Fruit fly (Drosophila melanogaster): Measurements from ENCODE around the gene CG5787.

The CG5787 gene

DNA sequence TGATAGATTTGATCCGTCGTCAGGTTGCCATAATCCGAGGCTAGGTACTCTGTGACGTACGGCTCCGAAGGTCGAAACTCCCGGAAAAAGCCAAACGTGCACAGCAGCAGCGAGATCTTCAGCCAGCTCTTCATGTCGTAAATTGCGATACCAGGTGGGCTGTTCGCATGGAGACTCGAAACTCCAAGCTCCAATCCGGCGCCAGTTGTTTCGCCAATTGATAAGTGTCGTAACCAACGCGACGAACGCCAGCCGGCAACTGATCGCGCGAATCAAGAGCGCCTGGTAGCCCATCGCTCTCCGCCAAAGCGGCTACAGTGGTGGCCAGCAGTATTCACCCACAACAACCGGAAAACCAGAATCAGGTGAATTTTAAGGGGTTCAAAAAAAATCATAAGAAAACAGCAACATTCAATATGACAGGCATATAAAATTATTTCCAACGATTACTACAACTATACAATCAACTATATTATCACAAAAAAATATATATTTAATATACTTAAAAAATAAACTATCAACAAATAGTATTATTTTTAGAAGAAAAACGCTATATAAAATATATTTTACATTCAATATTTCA is 12.3 kb downstream of the CG5787 start, which contains the start of gene CG17036:
CG17036 (minus strand) TSS at position 366 of the 583 bp plus-strand sequence.
- no peak for TF ChIP-seq CG8478 (optimal IDR thresholded peaks at IDR 0.05)
- TF ChIP-seq CTCF (optimal IDR thresholded peaks at IDR 0.05), result no peak

DNA sequence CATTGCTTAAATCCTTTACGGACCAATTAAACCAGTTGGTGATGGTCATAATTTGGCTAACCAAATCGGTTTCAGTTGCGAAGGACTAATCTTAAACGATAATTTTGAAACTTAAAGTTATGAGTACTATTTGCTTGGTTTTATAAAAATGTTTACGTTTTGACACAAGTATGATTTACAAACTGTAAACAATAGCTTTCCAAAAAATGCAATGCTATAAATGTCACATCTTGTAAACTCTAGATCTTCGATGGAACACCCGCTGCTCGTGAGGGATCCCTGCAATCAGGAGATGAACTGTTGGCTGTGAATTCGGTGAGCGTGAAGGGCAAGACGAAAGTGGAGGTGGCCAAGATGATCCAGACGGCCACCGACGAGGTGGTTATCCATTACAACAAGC is 15.5 kb downstream of the CG5787 start, which contains the start of gene CG5781:
CG5781 (minus strand) TSS at position 101 of the 400 bp plus-strand sequence.
- TF ChIP-seq CG8478 (optimal IDR thresholded peaks at IDR 0.05) (no peak), CTCF (optimal IDR thresholded peaks at IDR 0.05) (no peak)

DNA sequence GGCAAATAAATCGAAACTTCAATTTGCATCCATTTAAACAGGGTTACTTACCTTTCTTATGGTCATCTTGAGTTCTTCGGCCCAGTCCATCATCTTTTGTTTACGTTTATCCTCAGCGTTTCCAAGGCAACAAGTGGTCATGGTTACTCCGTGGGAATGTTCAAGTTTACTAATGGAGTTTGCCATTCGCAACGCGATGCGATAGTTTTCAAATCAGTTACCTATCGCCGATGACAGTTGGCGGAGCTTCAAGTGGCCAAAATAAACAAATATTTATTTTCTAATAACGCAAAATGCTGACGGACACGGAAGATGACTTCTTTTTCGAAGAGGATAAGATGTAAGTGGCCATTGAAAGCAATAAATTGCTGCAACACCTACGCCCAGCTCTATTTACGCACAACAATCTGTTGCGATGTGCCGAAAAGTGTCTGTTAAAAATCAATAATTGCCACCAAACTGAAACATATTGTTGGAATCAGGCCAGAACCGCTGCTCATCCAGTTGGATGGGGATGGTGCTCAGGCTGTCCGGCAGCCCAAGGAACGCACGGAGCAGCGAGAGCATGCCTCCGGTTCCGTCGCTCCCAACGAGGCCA is 17.8 kb downstream of the CG5787 start, which contains the start of the genes IFT43 and PICK1:
IFT43 (minus strand) TSS at position 166 of the 598 bp plus-strand sequence.
PICK1 (plus strand) TSS at position 211 of the 598 bp plus-strand sequence.
- no peak for TF ChIP-seq CG8478 (optimal IDR thresholded peaks at IDR 0.05)
- no peak for TF ChIP-seq CTCF (optimal IDR thresholded peaks at IDR 0.05)

DNA sequence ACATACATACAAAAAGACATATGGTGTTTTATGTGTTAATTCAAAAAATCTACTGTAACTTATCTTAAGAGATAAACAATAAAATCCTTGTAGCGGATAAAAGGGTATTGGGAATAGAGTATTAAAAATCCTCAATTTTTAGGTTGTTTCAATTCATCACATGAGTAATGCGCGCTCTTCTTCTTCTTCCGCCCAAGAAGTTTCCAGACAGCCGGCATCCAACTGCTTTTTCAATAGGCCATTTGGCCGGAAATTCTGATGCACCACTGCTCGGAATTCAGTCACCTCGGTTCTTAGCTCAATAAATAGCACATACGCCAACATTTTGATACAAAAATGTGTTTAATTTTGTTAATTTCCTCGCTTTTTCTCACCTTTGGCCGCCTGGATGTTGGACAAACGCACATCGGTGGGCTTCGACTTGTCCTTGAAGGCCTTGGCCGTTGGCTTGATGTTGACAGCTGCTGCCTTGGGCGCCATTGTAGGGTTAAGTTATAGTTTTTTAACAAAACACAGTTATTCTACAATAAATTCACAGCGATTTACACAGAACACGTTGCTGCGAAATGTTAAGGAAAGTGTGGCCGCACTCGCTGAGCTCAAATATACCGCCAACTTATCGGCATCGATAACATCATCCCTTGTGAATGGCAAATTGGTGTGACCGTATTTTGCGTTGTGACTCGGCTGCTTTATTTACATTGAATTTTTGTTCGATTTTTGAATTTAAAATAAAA is 20.2 kb downstream of the CG5787 start, which contains the start of the genes CCT4 and CG6153:
CCT4 (minus strand) TSS at position 592 of the 737 bp plus-strand sequence.
CG6153 (plus strand) TSS at position 651 of the 737 bp plus-strand sequence.
- TF ChIP-seq CG8478 (optimal IDR thresholded peaks at IDR 0.05) (no peak), CTCF (optimal IDR thresholded peaks at IDR 0.05) (no peak)

DNA sequence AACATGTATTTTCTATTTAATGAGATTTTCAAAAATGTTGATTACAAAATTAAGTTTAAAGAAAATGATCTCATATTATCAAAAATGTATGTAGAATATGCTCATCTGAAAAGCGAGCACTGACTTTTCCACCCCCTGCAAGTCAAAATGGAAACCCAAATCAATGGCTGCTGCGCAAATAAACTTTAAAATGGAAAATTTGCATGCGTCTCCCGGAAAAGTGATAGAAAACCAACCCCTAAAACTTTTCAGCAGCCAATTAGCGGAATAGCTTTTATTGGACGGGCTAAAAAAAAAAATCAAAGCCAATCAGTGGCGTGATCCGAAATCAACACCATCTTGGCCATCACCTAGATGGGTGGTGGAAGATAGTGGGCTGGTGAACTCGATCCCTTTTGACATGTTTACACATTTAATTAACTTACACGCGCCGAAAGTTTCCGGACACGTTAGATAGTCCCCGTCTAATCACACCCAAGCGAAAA is 23.4 kb downstream of the CG5787 start:
- no peak for TF ChIP-seq CG8478 (optimal IDR thresholded peaks at IDR 0.05)
- TF ChIP-seq CTCF (optimal IDR thresholded peaks at IDR 0.05), result no peak

DNA sequence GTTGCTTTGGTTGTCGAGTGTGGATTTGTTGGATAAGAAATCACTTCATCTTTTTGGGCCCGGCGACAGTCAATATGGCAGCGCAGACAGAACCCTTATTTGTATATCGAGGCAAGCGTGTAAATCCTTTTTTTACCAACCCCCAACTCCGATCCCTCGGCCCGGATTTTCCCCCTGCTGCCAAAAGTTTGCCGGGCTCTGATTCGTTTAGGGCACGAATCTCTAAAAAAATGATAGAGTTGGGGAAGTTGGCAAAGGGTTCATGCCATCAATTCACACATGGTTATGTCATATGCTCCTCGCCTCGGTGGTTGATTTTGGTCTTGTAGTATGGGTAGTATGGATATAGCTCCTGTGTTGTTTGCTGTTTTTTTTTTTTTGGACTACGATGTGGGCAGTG is 25.9 kb downstream of the CG5787 start:
- TF ChIP-seq CG8478 (optimal IDR thresholded peaks at IDR 0.05), result no peak
- no peak for TF ChIP-seq CTCF (optimal IDR thresholded peaks at IDR 0.05)

DNA sequence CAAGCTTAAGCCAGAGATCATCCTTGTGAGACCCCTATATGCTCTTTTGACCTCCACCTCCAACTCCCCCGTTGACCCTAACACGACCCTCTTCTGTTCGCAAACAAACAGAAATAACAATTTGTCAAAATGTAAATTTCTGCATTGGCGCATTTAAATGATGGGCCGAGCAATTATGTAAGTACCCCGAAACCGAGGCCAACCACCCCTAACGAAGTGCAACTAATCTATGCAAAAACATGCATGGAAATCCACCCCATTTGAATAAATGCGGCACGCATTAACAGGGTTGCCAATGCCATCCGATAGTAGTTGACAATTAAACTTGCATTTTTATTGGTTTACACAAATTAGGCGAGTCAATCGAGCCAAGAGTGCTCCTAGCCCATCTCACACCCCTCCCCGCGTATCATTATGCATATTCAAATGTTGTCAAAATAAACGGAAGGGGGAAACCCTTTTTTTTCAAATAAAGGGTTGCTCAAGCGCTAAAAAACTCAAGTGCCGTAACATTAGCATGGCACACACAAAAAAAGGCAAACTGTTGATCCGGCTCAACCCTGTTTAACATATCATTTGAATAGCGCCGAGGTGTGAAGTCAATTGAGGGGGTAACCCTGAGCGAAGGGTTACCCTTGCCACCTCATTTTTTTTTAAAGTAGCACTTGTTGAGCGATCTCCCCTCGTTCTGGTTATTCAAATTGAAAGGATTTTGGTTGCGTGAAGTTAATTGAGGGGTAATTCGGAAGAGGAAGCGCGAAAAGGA is 31.0 kb downstream of the CG5787 start:
- TF ChIP-seq CG8478 (optimal IDR thresholded peaks at IDR 0.05) (no peak), CTCF (optimal IDR thresholded peaks at IDR 0.05) (no peak)

DNA sequence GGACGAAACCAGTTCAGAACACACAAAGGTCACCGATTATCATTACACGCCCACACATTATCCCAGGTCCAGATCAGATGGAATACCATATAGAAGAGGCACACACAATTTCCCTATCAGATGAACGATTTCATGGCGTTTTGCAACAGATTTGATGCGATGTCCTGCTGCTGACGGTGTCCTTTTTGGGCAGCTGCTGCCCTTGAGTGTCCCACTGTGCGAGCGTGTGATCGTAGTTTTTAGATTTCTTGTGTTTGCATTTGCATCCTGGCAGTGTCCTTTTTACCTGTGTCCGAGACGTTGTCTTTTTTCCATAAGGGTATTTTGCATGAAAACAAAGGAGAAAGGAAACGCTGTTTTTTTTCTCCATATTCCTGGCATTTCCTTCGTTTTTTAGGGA is 33.4 kb downstream of the CG5787 start:
- TF ChIP-seq CG8478 (optimal IDR thresholded peaks at IDR 0.05) (no peak), CTCF (optimal IDR thresholded peaks at IDR 0.05) (no peak)

DNA sequence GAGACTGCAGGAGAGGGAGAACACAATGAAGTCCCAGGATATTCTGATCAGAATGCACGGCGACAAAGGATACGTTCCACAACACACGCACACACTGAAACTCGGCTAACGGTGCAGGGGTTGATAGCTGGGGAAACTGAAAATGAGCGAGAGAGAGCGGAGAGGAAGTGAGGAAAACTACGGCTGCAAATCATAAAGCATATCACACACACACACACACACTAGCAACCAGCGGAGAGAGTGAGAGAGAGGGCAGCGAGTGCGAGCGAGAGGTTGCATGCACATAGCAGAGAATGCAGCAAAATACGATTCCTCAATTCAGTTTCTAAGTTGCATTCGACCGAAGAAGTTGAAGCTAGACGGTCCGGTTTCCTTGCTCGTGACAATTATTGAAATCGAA is 34.5 kb downstream of the CG5787 start:
- no peak for TF ChIP-seq CG8478 (optimal IDR thresholded peaks at IDR 0.05)
- TF ChIP-seq CTCF (optimal IDR thresholded peaks at IDR 0.05), result no peak

DNA sequence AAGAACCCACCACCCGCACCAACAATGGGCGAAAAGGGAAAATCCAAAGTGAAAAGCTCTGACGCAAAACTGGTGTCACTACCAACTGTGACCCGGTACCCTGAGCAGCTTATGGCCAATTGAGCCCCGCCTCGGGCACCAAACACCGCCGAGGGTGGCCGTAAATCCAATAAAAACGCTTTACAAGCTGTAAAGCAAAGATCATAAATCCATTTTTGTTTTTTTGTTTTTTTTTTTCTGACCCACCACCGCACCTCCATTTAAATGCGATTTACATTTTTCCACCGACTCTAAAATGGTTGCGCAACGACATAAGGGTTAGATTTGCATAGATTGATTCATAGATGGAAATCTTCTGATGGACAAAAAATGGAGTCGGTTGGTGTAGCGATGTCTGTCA is 38.4 kb downstream of the CG5787 start:
- TF ChIP-seq CG8478 (optimal IDR thresholded peaks at IDR 0.05), result no peak
- TF ChIP-seq CTCF (optimal IDR thresholded peaks at IDR 0.05), result no peak

DNA sequence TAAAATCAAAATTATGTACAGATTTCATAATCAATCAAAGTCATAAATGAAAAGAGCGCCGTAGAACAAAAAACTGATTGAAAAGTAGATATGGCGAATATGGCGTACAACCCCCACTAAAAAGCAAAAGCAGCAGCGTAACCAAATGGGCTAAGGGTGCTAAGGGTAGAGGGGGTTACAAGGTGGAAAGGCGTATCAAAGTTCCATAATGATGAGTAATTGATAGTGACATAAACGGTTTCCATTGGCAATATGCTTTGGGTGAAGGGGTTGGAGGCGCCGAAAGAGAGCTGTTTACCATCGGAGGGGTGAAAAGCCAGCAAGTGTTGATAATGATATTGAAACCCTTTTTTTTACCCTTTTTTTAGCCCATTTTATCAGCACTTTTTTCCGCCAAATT is 40.5 kb downstream of the CG5787 start:
- TF ChIP-seq CG8478 (optimal IDR thresholded peaks at IDR 0.05) (no peak), CTCF (optimal IDR thresholded peaks at IDR 0.05) (no peak)

DNA sequence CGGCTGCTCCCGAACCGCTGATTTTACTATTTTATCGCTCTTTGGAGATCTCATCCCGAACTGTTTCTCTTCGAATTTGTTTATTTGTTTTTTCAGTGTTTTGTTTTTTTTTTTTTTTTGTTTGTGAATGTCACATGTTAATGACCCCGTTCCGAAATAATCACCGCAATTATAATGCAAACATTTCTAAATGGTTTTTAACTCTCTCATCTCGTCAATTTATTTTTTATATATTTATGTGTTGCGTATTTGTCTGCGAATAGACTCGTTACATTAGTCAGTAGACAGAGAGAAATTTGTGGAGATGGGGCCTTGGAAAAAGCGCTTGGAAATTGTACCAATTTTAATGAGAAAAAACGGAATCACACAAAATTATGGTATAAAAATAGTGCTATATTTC is 43.1 kb downstream of the CG5787 start, which contains the start of gene Nepl7:
Nepl7 (minus strand) TSS at position 101 of the 400 bp plus-strand sequence.
- no peak for TF ChIP-seq CG8478 (optimal IDR thresholded peaks at IDR 0.05)
- no peak for TF ChIP-seq CTCF (optimal IDR thresholded peaks at IDR 0.05)

DNA sequence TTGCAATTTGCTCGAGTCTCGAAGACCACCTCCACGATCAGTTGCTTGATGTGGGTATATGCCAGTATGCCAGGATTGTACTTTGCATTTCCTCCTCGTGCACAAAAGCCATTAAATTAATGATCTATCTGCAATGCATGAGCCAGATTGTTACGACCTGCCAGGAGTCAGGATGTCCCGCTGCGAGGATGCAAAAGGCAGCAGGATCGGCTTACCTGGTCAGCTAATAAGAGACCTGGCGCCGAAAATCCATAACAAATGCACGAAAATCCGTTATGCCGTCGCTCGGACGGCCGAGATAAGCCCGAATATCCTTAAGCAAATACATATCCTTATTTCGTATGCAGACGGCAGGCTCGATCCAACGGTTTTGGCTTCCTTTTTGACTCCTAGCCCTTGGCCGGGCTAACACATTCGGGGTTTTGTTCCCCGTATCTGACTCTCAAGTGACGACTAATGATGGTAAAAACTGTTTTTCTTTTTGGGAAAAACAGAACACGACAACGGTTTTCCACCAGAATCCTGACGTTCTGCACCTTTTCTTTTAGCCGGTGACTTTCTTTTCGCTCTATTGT is 46.7 kb downstream of the CG5787 start:
- TF ChIP-seq CG8478 (optimal IDR thresholded peaks at IDR 0.05), result no peak
- TF ChIP-seq CTCF (optimal IDR thresholded peaks at IDR 0.05), result no peak

Data from S2 (cell line).